Worm (Caenorhabditis elegans) whole organism, early embryonic: ENCODE results near the gene tag-321.

Experiments
- ama-1 ChIP-seq: fragments of 150-350 bp; optimal IDR thresholded peaks from 2 replicates; lab custom pipeline; 2014
- ets-7 ChIP-seq: sonication (generic microtip); optimal IDR thresholded peaks from 2 replicates; lab custom pipeline; 2016; ENCODE audit warnings: missing genotype, missing genetic modification characterization, missing compliant biosample characterization
- tbx-37 ChIP-seq: fragments of 200-800 bp; sonication (Bioruptor generic); conservative IDR thresholded peaks from 2 replicates; pipeline ENCODE4 v1.3.6; 2022; ENCODE audit warnings: missing genetic modification reagents, missing genetic modification characterization, missing compliant biosample characterization

ce11 chrIV:7734173-7734572 is 49.5 kb downstream of the tag-321 start:
- TF ChIP-seq tbx-37 (GFP tag; lab: Robert Waterston, UW) (no peak), ets-7 (no peak), ama-1 (lab: Kevin White, UChicago) (no peak)
